Fruit fly (Drosophila melanogaster): ENCODE results near the gene loaf.

- TF ChIP-seq insv (optimal IDR thresholded peaks at IDR 0.05) (no peak), psq (optimal IDR thresholded peaks at IDR 0.05) (no peak), Myc (optimal IDR thresholded peaks at IDR 0.05) (no peak), ttk (optimal IDR thresholded peaks at IDR 0.05) (no peak), h (optimal IDR thresholded peaks at IDR 0.05) (no peak)
Measured at dm6 chr3L:11703579-11703978, 62.4 kb downstream of the loaf start.
